Worm (Caenorhabditis elegans): ENCODE results near the gene C37H5.13.

The C37H5.13 gene

DNA sequence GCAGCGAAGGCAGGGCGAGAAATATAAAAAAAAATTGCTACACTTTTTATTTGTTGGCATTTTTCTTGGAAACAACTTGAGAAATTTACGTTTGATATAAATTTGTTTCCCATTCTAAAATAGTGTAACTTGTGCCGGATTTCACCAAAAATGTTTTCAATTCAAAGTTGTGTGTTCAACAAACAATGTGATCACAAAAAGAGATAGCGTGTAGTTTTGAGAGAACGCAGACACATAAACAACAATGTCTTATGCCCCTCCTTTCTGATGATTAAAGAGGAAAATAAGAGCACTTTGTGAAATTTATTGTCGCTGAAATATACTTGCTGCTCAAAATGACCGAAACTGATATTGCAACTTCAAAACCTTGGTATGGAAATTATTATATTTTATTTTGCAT is 15.3 kb downstream of the C37H5.13 start, which contains the start of gene abhd-5.1:
Gene abhd-5.1 (plus strand): TSS at position 230 of the 400 bp plus-strand sequence.
- no peak for TF ChIP-seq him-1 (tag; optimal IDR thresholded peaks at IDR 0.05)
- no peak for TF ChIP-seq dao-5 (tag; optimal IDR thresholded peaks at IDR 0.05)
- TF ChIP-seq W03F9.2 (tag; optimal IDR thresholded peaks at IDR 0.05) = peak; percentile 20

DNA sequence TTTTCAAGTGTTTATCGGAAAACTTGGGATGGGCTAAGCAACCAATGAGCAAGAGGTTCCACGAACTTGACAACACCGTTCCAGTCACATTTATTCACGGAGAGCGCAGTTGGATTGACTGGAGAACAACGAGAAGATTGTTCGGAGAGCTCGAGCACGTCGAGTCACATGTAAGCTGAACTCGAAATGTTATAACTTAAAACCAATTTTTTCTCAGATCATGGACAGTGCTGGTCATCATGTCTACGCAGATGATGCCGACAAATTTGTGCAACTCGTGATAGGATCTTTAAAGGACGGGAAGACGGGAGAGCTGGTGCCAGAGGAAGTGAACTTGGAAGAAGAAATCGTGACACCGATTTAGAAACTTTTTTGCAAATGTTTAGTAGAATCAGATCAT is 16.3 kb downstream of the C37H5.13 start:
- TF ChIP-seq dao-5 (tag; optimal IDR thresholded peaks at IDR 0.05) (no peak), him-1 (tag; optimal IDR thresholded peaks at IDR 0.05) (no peak), W03F9.2 (tag; optimal IDR thresholded peaks at IDR 0.05) (no peak)

DNA sequence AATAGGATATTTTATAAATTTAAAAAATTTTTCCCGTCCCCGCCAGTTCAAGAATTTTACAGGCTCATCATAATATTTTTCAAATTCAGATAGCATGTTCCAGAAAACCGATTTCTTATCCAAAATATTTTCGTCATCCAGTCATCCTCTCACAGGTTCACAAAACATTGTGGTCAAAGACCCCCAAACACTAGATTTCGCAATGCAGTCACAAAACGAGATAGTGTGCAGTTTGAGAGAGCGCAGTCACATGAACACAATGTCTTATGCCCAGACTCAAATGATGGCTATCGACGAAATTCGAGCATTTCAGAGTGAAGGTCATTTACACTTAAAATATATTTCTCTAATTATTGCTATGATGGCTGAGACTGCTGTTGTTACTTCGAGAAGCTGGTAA is 18.2 kb downstream of the C37H5.13 start, which contains the start of gene abhd-5.2:
Gene abhd-5.2 (plus strand): TSS at position 95 of the 400 bp plus-strand sequence.
- TF ChIP-seq dao-5 (tag; optimal IDR thresholded peaks at IDR 0.05) (no peak), him-1 (tag; optimal IDR thresholded peaks at IDR 0.05) (no peak), W03F9.2 (tag; optimal IDR thresholded peaks at IDR 0.05) (peak; percentile 11)

DNA sequence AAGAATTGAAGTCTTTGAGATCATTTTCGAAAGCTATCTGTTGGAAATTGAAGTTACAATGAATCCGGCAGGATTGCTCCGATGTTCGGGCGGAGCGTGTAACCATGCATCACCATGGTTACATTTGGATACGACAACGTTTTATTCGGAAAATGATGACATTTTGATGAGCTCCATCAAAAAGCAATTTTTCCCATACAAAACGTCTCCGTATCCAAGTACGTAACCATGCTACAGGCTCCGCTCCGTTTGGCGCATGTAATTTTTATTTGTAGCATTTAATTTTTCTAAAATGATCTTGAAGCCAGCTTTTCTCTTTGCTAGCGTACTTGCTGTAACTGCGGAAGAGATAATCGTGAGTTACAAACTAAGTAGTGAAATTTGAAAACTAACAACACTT is 20.2 kb downstream of the C37H5.13 start, which contains the start of the genes cwp-2 and cwp-3:
Gene cwp-2 (minus strand): TSS at position 101 of the 400 bp plus-strand sequence.
Gene cwp-3 (plus strand): TSS at position 293 of the 400 bp plus-strand sequence.
- TF ChIP-seq W03F9.2 (tag; optimal IDR thresholded peaks at IDR 0.05) = no peak
- TF ChIP-seq dao-5 (tag; optimal IDR thresholded peaks at IDR 0.05) = no peak
- no peak for TF ChIP-seq him-1 (tag; optimal IDR thresholded peaks at IDR 0.05)

DNA sequence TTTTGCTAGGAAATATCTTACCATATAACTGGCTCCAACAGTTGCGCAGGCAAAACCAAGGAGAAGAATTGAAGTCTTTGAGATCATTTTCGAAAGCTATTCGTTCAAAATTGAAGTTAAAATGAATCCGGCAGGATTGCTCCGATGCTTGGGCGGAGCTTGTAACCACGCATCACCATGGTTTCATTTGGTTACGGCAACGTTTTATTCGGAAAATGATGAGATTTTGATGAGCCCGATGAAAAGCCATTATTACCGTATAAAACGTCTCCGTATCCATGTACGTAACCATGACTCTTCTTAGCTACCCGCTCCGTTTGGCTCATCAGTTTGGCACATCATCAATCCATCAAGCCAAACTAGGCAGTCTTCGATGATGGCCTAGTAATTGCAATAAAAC is 21.6 kb downstream of the C37H5.13 start, which contains the start of gene cwp-1:
Gene cwp-1 (minus strand): TSS at position 101 of the 400 bp plus-strand sequence.
- TF ChIP-seq him-1 (tag; optimal IDR thresholded peaks at IDR 0.05) = no peak
- no peak for TF ChIP-seq W03F9.2 (tag; optimal IDR thresholded peaks at IDR 0.05)
- TF ChIP-seq dao-5 (tag; optimal IDR thresholded peaks at IDR 0.05) = no peak

DNA sequence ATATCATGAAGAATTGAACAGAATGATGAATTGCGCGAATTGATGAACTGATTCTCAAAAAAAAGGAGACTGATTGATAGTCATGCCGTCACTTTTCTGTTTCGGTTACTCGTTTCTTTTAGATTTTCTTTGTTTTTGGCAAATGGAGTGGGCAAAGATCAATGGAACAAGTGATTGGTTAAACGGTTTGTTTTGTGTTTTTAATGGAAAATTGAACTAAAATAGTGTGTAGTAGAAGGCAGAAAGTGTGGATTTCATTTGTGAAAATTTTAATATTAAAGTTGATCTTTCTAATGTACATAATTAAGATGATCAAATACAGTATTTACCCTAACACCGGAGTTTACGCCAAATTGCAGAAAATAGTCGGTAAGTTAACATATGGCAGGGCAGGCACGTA is 22.9 kb downstream of the C37H5.13 start, which contains the start of gene nas-9:
Gene nas-9 (minus strand): TSS at position 101 of the 400 bp plus-strand sequence.
- TF ChIP-seq W03F9.2 (tag; optimal IDR thresholded peaks at IDR 0.05) (no peak), dao-5 (tag; optimal IDR thresholded peaks at IDR 0.05) (no peak), him-1 (tag; optimal IDR thresholded peaks at IDR 0.05) (no peak)

DNA sequence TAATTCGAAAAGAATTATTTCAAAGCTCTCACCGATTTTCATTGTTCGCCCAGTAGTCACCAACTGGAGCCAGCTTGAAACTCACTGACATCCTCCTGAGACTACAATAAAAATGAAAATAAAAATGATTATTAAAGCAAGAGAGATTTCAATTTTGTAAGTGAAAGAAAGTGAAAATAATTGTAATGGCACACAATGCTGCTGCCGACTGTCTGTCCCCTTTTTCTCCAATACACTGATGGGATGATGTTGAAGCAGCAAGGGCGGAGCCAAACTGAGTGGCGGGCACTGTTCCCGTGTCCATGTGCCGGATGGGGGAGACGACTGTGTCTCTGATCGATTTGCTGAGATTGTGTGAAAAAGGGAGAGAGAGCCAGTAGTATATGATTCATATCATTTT is 28.5 kb downstream of the C37H5.13 start, which contains the start of gene C37H5.14:
Gene C37H5.14 (minus strand): TSS at position 101 of the 400 bp plus-strand sequence.
- TF ChIP-seq W03F9.2 (tag; optimal IDR thresholded peaks at IDR 0.05) (no peak), him-1 (tag; optimal IDR thresholded peaks at IDR 0.05) (no peak), dao-5 (tag; optimal IDR thresholded peaks at IDR 0.05) (no peak)

DNA sequence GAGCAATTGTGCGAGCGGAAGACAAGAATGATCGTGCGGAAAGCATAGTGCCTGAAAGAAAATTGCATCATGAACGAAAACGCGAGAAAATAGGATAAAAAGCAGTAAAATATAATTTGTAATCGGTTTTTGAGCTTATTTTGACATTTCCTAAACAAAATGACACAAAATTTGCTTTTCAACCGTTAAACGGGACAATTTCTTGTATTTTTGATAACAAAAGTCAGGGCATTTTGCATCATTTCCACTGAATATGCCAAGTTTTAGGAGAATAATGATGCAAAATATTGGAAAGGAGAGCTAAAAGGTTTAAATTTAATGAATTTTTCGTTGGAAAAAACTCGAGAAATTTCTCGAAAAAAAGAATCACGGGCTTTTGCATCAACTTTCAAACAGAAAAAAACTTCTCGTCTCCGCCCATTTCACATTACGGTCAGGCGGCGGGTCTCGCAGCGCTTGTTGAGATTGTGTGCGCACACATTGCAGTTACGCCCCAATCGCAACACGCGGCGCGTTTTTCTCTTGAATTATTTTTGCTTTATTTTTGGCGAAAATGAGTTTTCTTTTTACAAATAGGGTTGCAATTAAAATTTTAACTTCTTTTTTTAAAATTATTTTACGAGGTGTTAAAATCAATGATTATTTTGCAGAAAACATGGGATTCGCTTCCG is 35.9 kb downstream of the C37H5.13 start, which contains the start of the genes hsp-6 and C37H5.5:
Gene hsp-6 (minus strand): TSS at position 51 of the 671 bp plus-strand sequence.
Gene C37H5.5 (plus strand): TSS at position 651 of the 671 bp plus-strand sequence.
- TF ChIP-seq W03F9.2 (tag; optimal IDR thresholded peaks at IDR 0.05) (peak; percentile 93), dao-5 (tag; optimal IDR thresholded peaks at IDR 0.05) (no peak), him-1 (tag; optimal IDR thresholded peaks at IDR 0.05) (peak; percentile 14)

DNA sequence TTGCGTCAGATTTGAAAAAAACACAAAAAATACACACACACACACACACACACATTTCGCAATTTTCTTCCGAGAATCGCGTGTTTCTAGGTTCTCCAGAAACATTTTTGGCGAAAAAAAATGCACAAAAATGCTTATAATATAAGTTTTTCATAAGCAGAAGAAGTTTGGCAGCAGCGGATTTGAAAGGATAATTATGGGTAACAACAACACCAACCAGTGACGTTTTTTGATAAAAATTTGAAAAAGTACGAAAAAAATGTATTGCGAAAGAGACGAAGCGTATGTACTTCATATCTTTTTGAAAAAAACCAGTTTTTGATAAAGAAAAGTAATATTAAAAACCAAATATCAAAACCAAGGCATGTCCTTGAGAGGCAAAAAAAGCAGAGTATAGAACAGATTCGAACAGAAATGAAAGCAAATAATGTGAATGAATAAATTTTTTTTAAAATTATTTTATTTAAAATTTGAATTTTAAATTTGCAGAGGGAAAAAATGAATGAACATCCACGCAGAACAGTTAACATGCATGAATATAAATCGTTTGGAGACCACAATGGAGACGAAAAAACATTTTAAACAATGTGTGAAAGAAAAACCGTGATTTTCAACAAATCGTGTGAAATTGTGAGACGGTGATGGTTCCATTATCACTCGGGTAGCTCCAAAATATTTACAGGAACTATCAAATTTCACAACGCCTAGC is 38.9 kb downstream of the C37H5.13 start:
- TF ChIP-seq him-1 (tag; optimal IDR thresholded peaks at IDR 0.05) = peak; percentile 0
- TF ChIP-seq W03F9.2 (tag; optimal IDR thresholded peaks at IDR 0.05) = peak; percentile 11
- TF ChIP-seq dao-5 (tag; optimal IDR thresholded peaks at IDR 0.05) = no peak

DNA sequence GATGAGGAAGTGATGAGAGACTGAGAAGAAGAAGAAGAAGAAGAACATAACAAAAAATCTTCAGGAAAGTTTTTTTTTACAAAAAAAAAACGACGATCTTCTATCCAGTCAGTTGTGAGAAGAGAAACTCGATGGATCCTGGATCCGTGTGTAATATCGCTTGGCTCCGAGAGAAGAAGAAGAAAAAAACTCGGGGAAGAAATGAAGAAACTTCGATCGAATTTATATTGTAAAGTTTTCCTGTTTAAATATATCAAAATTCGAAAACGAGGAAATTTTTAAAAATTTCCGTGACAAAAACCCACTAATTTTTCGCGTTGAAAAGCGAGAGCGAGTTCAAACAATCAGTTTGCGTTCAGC is 39.5 kb downstream of the C37H5.13 start, which contains the start of gene adss-1:
Gene adss-1 (minus strand): TSS at position 101 of the 360 bp plus-strand sequence.
- TF ChIP-seq W03F9.2 (tag; optimal IDR thresholded peaks at IDR 0.05) (no peak), dao-5 (tag; optimal IDR thresholded peaks at IDR 0.05) (no peak), him-1 (tag; optimal IDR thresholded peaks at IDR 0.05) (no peak)

DNA sequence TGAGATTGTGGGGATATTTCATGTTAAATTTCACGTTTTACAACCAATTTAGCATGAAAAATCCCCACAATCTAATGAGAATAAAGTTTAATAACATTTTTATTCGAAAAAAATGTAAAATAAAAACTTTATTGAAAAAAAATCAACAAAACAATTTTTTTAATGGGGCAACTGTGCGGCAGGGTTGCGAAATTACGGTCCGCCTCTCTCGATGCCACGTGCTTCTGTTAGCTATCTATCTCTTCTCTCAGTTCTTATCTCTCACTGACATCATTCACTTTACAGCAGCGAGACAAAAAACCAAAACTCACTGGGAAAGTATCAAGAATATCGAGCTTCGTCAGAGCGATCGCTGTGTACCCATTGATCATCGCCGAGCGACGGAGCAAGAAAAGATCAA is 42.2 kb downstream of the C37H5.13 start:
- no peak for TF ChIP-seq dao-5 (tag; optimal IDR thresholded peaks at IDR 0.05)
- TF ChIP-seq W03F9.2 (tag; optimal IDR thresholded peaks at IDR 0.05) = no peak

DNA sequence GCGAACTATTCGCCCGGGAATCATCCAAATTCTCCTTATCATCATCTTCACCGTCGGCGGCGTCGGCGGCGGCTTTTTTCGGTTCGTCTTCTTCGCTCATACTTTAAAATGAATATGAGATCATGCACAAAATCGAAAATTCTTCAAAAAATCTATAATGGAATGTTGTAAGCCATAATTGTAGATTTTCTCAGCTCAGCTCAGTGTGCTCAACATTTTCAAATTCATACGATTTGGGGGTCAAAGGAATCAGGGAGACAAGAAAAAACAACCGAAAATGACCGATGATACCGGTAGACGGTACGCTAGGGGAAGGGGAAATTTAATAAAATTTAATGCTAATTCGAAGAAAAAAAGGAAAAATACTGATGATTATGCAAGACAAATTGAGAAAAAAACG is 44.2 kb downstream of the C37H5.13 start, which contains the start of gene ccep-97:
Gene ccep-97 (minus strand): TSS at position 101 of the 400 bp plus-strand sequence.
- no peak for TF ChIP-seq dao-5 (tag; optimal IDR thresholded peaks at IDR 0.05)
- no peak for TF ChIP-seq him-1 (tag; optimal IDR thresholded peaks at IDR 0.05)
- TF ChIP-seq W03F9.2 (tag; optimal IDR thresholded peaks at IDR 0.05) = no peak

DNA sequence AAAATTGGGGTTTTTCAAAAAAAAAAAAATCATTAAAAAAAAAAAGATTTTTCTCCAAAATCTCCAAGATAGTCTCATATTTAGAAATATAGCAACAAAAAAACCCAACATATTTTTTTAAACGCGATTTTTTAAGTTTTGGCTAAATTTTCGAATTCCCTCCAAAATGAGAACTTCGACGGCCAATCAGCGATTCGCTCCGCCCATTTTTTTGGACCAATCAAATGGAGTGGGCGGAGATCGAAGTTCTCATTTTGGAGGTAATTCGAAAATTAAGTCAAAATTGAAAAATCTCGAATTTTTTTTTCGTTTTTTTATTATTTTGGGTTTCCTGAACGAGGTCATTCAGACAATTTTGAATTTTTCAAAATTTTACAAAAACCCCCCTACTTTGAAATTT is 48.9 kb downstream of the C37H5.13 start:
- TF ChIP-seq him-1 (tag; optimal IDR thresholded peaks at IDR 0.05) (no peak), W03F9.2 (tag; optimal IDR thresholded peaks at IDR 0.05) (no peak), dao-5 (tag; optimal IDR thresholded peaks at IDR 0.05) (no peak)

DNA sequence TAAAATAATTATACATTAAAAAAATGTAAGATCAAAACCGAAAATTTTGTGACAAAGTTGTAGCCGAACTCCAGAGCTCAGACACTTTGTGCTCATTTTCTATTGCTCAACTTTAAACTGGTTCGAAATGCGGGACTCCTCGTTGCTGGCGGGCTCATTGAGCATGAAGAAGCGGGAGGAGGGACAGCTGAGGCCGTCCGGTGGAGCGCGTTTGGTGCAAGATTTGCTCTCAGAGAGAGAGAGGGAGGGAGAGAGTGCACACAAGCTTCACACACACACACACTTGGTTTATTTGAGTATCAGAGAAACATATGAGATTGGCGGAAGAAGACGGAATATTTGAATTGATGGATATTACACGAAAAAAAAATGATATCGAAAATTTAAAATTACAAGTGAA is 52.1 kb downstream of the C37H5.13 start:
- TF ChIP-seq dao-5 (tag; optimal IDR thresholded peaks at IDR 0.05) = no peak
- no peak for TF ChIP-seq him-1 (tag; optimal IDR thresholded peaks at IDR 0.05)
- TF ChIP-seq W03F9.2 (tag; optimal IDR thresholded peaks at IDR 0.05) = no peak
